Fruit fly (Drosophila melanogaster) whole organism, embryonic: Measurements from ENCODE around the gene CG1309.

Experiments
- Atf-2 ChIP-seq: fragments of 200-800 bp; sonication (Bioruptor generic); optimal IDR thresholded peaks from 2 replicates; lab custom pipeline; 2016; ENCODE audit warnings: missing biosample characterization, missing genetic modification characterization
- B-H2 ChIP-seq: fragments of 200-800 bp; sonication (Bioruptor generic); optimal IDR thresholded peaks from 2 replicates; lab custom pipeline; 2018; ENCODE audit warnings: missing biosample characterization, mild to moderate bottlenecking, missing genetic modification characterization
- Bgb ChIP-seq: fragments of 200-800 bp; sonication (Bioruptor generic); IDR thresholded peaks from 2 replicates; pipeline ENCODE4 v1.3.6; 2022; ENCODE audit warnings: missing biosample characterization, missing genetic modification characterization; ENCODE audit not compliant: partially characterized antibody
- CG10321 ChIP-seq: fragments of 200-800 bp; sonication (Bioruptor generic); IDR thresholded peaks from 2 replicates; pipeline ENCODE4 v1.3.6; 2022; ENCODE audit warnings: missing biosample characterization, missing genetic modification characterization
- CG10431 ChIP-seq: fragments of 200-800 bp; sonication (Bioruptor generic); optimal IDR thresholded peaks from 3 replicates; lab custom pipeline; 2018; ENCODE audit warnings: missing biosample characterization, mild to moderate bottlenecking, missing genetic modification characterization
- CG11093 ChIP-seq: fragments of 200-800 bp; sonication (Bioruptor generic); IDR thresholded peaks from 3 replicates; pipeline ENCODE4 v1.3.6; 2022; ENCODE audit warnings: missing biosample characterization, missing genetic modification characterization
- CG11456 ChIP-seq: fragments of 200-800 bp; sonication (Bioruptor generic); IDR thresholded peaks from 3 replicates; pipeline ENCODE4 v1.3.6; 2022; ENCODE audit warnings: missing biosample characterization, missing genetic modification characterization
- CG12104 ChIP-seq: fragments of 200-800 bp; sonication (Bioruptor generic); optimal IDR thresholded peaks from 3 replicates; lab custom pipeline; 2016; ENCODE audit warnings: missing biosample characterization, missing genetic modification characterization
- CG12219 ChIP-seq: fragments of 200-800 bp; sonication (Bioruptor generic); optimal IDR thresholded peaks from 3 replicates; lab custom pipeline; 2018; ENCODE audit warnings: missing biosample characterization, mild to moderate bottlenecking, missing genetic modification characterization
- CG12391 ChIP-seq: fragments of 200-800 bp; sonication (Bioruptor generic); optimal IDR thresholded peaks from 3 replicates; lab custom pipeline; 2018; ENCODE audit warnings: missing biosample characterization, mild to moderate bottlenecking, missing genetic modification characterization, moderate library complexity
- CG12659 ChIP-seq: fragments of 200-800 bp; sonication (Bioruptor generic); optimal IDR thresholded peaks from 3 replicates; lab custom pipeline; 2017; ENCODE audit warnings: mild to moderate bottlenecking, missing biosample characterization, missing genetic modification reagents, missing genetic modification characterization
- CG13287 ChIP-seq: fragments of 200-800 bp; sonication (Bioruptor generic); IDR thresholded peaks from 2 replicates; pipeline ENCODE4 v1.3.6; 2022; ENCODE audit warnings: missing biosample characterization, missing genetic modification characterization; ENCODE audit not compliant: partially characterized antibody
- CG13894 ChIP-seq: fragments of 200-800 bp; sonication (Bioruptor generic); optimal IDR thresholded peaks from 3 replicates; lab custom pipeline; 2018; ENCODE audit warnings: missing biosample characterization, mild to moderate bottlenecking, missing genetic modification characterization, moderate library complexity
- CG15011 ChIP-seq: fragments of 200-800 bp; sonication (Bioruptor generic); optimal IDR thresholded peaks from 3 replicates; lab custom pipeline; 2018; ENCODE audit warnings: missing biosample characterization, mild to moderate bottlenecking, missing genetic modification characterization
- CG2129 ChIP-seq: fragments of 200-800 bp; sonication (Bioruptor generic); IDR thresholded peaks from 2 replicates; pipeline ENCODE4 v1.3.6; 2022; ENCODE audit warnings: missing biosample characterization, missing genetic modification characterization; ENCODE audit not compliant: partially characterized antibody
- CG3281 ChIP-seq: fragments of 200-800 bp; sonication (Bioruptor generic); optimal IDR thresholded peaks from 3 replicates; lab custom pipeline; 2017; ENCODE audit warnings: missing biosample characterization, mild to moderate bottlenecking, missing genetic modification characterization
- CG34376 ChIP-seq: fragments of 200-800 bp; sonication (Bioruptor generic); optimal IDR thresholded peaks from 2 replicates; lab custom pipeline; 2018; ENCODE audit warnings: missing biosample characterization, mild to moderate bottlenecking, missing genetic modification characterization
- CG5245 ChIP-seq: fragments of 200-800 bp; sonication (Bioruptor generic); optimal IDR thresholded peaks from 3 replicates; lab custom pipeline; 2016; ENCODE audit warnings: missing biosample characterization, missing genetic modification characterization
- CG7786 ChIP-seq: fragments of 200-800 bp; sonication (Bioruptor generic); optimal IDR thresholded peaks from 2 replicates; lab custom pipeline; 2016; ENCODE audit warnings: missing biosample characterization, missing genetic modification characterization
- CG9437 ChIP-seq: fragments of 200-800 bp; sonication (Bioruptor generic); optimal IDR thresholded peaks from 2 replicates; lab custom pipeline; 2018; ENCODE audit warnings: missing biosample characterization, mild to moderate bottlenecking, missing genetic modification characterization
- D ChIP-seq, 2 experiments: fragments of 200-800 bp in 1 of 2; fragments of >200 bp in 1 of 2; sonication (Bioruptor generic) in 1 of 2; optimal IDR thresholded peaks; 2 replicates in 1 of 2; 3 replicates in 1 of 2; lab custom pipeline; 2017; ENCODE audit warnings: mild to moderate bottlenecking in 1 of 2, missing biosample characterization in 1 of 2, missing genetic modification characterization in 1 of 2, missing genetic modification reagents in 1 of 2
- Dip3 ChIP-seq: fragments of 200-800 bp; sonication (Bioruptor generic); optimal IDR thresholded peaks from 3 replicates; lab custom pipeline; 2016; ENCODE audit warnings: missing biosample characterization, missing genetic modification characterization
- Doc2 ChIP-seq: fragments of 200-800 bp; sonication (Bioruptor generic); IDR thresholded peaks from 2 replicates; pipeline ENCODE4 v1.3.6; 2022; ENCODE audit warnings: missing biosample characterization, missing genetic modification characterization
- Eip74EF ChIP-seq, 2 experiments: fragments of 200-800 bp in 1 of 2; fragments of >200 bp in 1 of 2; sonication (Bioruptor generic) in 1 of 2; optimal IDR thresholded peaks; 2 replicates each; lab custom pipeline; 2017 to 2019; ENCODE audit warnings: missing biosample characterization in 2 of 2, missing genetic modification characterization in 2 of 2, mild to moderate bottlenecking in 1 of 2, moderate library complexity in 1 of 2
- Hr78 ChIP-seq, 2 experiments: fragments of 200-800 bp in 1 of 2; fragments of >200 bp in 1 of 2; sonication (Bioruptor generic) in 1 of 2; optimal IDR thresholded peaks; 2 replicates each; lab custom pipeline; 2017 to 2019; ENCODE audit warnings: missing biosample characterization in 2 of 2, missing genetic modification characterization in 2 of 2, mild to moderate bottlenecking in 1 of 2, moderate library complexity in 1 of 2
- Med ChIP-seq: fragments of 200-800 bp; sonication (Bioruptor generic); peaks from one replicate; lab custom pipeline; 2016; ENCODE audit warnings: missing biosample characterization, missing genetic modification characterization, mild to moderate bottlenecking, inconsistent platforms, moderate library complexity
- Meics ChIP-seq: fragments of 200-800 bp; sonication (Bioruptor generic); optimal IDR thresholded peaks from 2 replicates; lab custom pipeline; 2017; ENCODE audit warnings: missing biosample characterization, mild to moderate bottlenecking, missing genetic modification characterization
- Sin3A ChIP-seq: fragments of >200 bp; optimal IDR thresholded peaks from 2 replicates; lab custom pipeline; 2018
- Sry-δ ChIP-seq: fragments of 200-800 bp; sonication (Bioruptor generic); optimal IDR thresholded peaks from 2 replicates; lab custom pipeline; 2016; ENCODE audit warnings: missing biosample characterization, missing genetic modification characterization
- ac ChIP-seq: fragments of 200-800 bp; sonication (Bioruptor generic); optimal IDR thresholded peaks from 3 replicates; lab custom pipeline; 2017; ENCODE audit warnings: missing biosample characterization, mild to moderate bottlenecking, missing genetic modification characterization
- bowl ChIP-seq: fragments of 200-800 bp; sonication (Bioruptor generic); IDR thresholded peaks from 2 replicates; pipeline ENCODE4 v1.3.6; 2022; ENCODE audit warnings: missing biosample characterization, missing genetic modification characterization
- chinmo ChIP-seq: fragments of 200-800 bp; sonication (Bioruptor generic); IDR thresholded peaks from 4 replicates; pipeline ENCODE4 v1.3.6; 2022; ENCODE audit warnings: missing biosample characterization, missing genetic modification characterization; ENCODE audit not compliant: partially characterized antibody
- crc ChIP-seq: fragments of 200-800 bp; sonication (Bioruptor generic); optimal IDR thresholded peaks from 2 replicates; lab custom pipeline; 2016; ENCODE audit warnings: missing biosample characterization, missing genetic modification characterization
- cwo ChIP-seq: fragments of 200-800 bp; sonication (Bioruptor generic); optimal IDR thresholded peaks from 3 replicates; lab custom pipeline; 2017; ENCODE audit warnings: missing biosample characterization, missing genetic modification characterization, mild to moderate bottlenecking, moderate library complexity, missing genetic modification reagents
- dan ChIP-seq: fragments of 200-800 bp; sonication (Bioruptor generic); IDR thresholded peaks from 2 replicates; pipeline ENCODE4 v1.3.6; 2022; ENCODE audit warnings: missing biosample characterization, missing genetic modification characterization
- eyg ChIP-seq: fragments of 200-800 bp; sonication (Bioruptor generic); optimal IDR thresholded peaks from 3 replicates; lab custom pipeline; 2016; ENCODE audit warnings: missing biosample characterization, missing genetic modification characterization
- fd64A ChIP-seq: fragments of 200-800 bp; sonication (Bioruptor generic); optimal IDR thresholded peaks from 3 replicates; lab custom pipeline; 2018; ENCODE audit warnings: missing biosample characterization, mild to moderate bottlenecking, missing genetic modification characterization
- gem ChIP-seq: fragments of 200-800 bp; sonication (Bioruptor generic); optimal IDR thresholded peaks from 2 replicates; lab custom pipeline; 2019; ENCODE audit warnings: missing biosample characterization, mild to moderate bottlenecking, missing genetic modification characterization, moderate library complexity
- grau ChIP-seq: fragments of 200-800 bp; optimal IDR thresholded peaks from 3 replicates; lab custom pipeline; 2019; ENCODE audit warnings: missing biosample characterization, mild to moderate bottlenecking, missing genetic modification characterization, moderate library complexity
- kay ChIP-seq: fragments of 200-800 bp; sonication (Bioruptor generic); optimal IDR thresholded peaks from 2 replicates; lab custom pipeline; 2016; ENCODE audit warnings: missing biosample characterization, missing genetic modification characterization
- lilli ChIP-seq: fragments of 200-800 bp; sonication (Bioruptor generic); optimal IDR thresholded peaks from 3 replicates; lab custom pipeline; 2016; ENCODE audit warnings: missing biosample characterization, missing genetic modification characterization
- otp ChIP-seq: fragments of 200-800 bp; sonication (Bioruptor generic); IDR thresholded peaks from 3 replicates; pipeline ENCODE4, ENCODE4 v1.3.6; 2022; ENCODE audit warnings: missing biosample characterization, missing genetic modification characterization
- ro ChIP-seq: fragments of 200-800 bp; sonication (Bioruptor generic); IDR thresholded peaks from 2 replicates; pipeline ENCODE4 v1.3.6; 2022; ENCODE audit warnings: missing biosample characterization, missing genetic modification characterization
- schlank ChIP-seq: fragments of 200-800 bp; sonication (Bioruptor generic); optimal IDR thresholded peaks from 2 replicates; lab custom pipeline; 2018; ENCODE audit warnings: missing biosample characterization, mild to moderate bottlenecking, missing genetic modification characterization
- seq ChIP-seq: fragments of 200-800 bp; sonication (Bioruptor generic); IDR thresholded peaks from 2 replicates; pipeline ENCODE4 v1.3.6; 2022; ENCODE audit warnings: missing biosample characterization, missing genetic modification characterization
- shn ChIP-seq: fragments of 200-800 bp; sonication (Bioruptor generic); optimal IDR thresholded peaks from 3 replicates; lab custom pipeline; 2016; ENCODE audit warnings: missing biosample characterization, missing genetic modification characterization
- sima ChIP-seq: fragments of 200-800 bp; sonication (Bioruptor generic); optimal IDR thresholded peaks from 2 replicates; lab custom pipeline; 2016; ENCODE audit warnings: missing biosample characterization, missing genetic modification characterization
- tin ChIP-seq: fragments of 200-800 bp; sonication (Bioruptor generic); optimal IDR thresholded peaks from 3 replicates; lab custom pipeline; 2016; ENCODE audit warnings: missing biosample characterization, missing genetic modification characterization
- tna ChIP-seq: fragments of 200-800 bp; sonication (Bioruptor generic); IDR thresholded peaks from 2 replicates; pipeline ENCODE4 v1.3.6; 2022; ENCODE audit warnings: missing biosample characterization, missing genetic modification characterization; ENCODE audit not compliant: partially characterized antibody
- ttk ChIP-seq: fragments of 200-800 bp; sonication (Bioruptor generic); IDR thresholded peaks from 2 replicates; pipeline ENCODE4 v2.1.2; 2022; ENCODE audit warnings: missing biosample characterization, missing genetic modification characterization

CG1309 gene

DNA sequence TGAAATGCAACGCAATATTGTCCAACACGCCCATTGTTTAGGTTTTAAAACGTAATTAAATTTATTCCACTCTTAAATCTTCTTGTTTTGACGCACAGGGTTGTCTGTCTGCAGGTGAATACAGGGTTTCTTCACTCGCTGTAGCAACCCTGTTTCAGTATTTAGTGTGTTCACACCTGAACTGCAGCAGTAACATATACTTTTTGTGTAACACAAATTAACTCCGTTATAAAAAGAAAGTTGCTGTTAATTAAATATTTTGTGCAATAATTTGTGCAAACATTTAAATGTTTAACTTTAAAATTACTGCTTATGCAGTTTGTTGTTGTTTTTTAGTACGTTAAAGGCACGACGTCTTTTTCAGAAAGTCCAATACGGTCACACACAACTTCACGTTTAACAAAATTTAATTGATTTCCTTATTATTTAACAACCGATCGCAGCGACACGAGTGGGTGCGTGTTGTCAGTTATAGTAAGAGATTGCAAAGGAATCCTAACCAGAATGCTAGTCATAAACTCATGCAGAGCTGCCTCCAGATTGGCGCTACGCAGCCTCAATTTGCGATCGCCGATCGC is 33.0 kb downstream of the CG1309 start, which contains the start of the genes CG15012 and Fdx2 (continued):
- TF ChIP-seq tin (GFP tag; lab: Kevin White, UChicago) = no peak
- no peak for TF ChIP-seq tna
- TF ChIP-seq CG10321 (GFP tag; lab: Robert Waterston, UW) = no peak
- peak; percentile 28 for TF ChIP-seq kay (GFP tag; lab: Kevin White, UChicago)
- peak; percentile 50 for TF ChIP-seq Sry-δ
- no peak for TF ChIP-seq shn (GFP tag; lab: Kevin White, UChicago)
- TF ChIP-seq CG5245 (GFP tag; lab: Kevin White, UChicago) = no peak
- TF ChIP-seq ro (GFP tag; lab: Robert Waterston, UW) = no peak
- TF ChIP-seq otp (GFP tag; lab: Robert Waterston, UW) = no peak
- no peak for TF ChIP-seq Bgb (GFP tag; lab: Robert Waterston, UW)
- peak; percentile 41 for TF ChIP-seq CG34376 (GFP tag; lab: Kevin White, UChicago)
- TF ChIP-seq CG12659 (GFP tag; lab: Kevin White, UChicago) = peak; percentile 69
- no peak for TF ChIP-seq Hr78 (GFP tag; optimal IDR thresholded peaks at IDR 0.05; lab: Kevin White, UChicago)
- no peak for TF ChIP-seq schlank (tag; lab: Kevin White, UChicago)
- no peak for TF ChIP-seq gem (tag; lab: Kevin White, UChicago)
- no peak for TF ChIP-seq CG10431 (GFP tag; lab: Kevin White, UChicago)
- TF ChIP-seq CG12391 = peak; percentile 57
- TF ChIP-seq D (optimal IDR thresholded peaks at IDR 0.05; lab: Kevin White, UChicago) = no peak
- no peak for TF ChIP-seq D (GFP tag; optimal IDR thresholded peaks at IDR 0.05; lab: Kevin White, UChicago)
- peak; percentile 7 for TF ChIP-seq CG13894 (tag; lab: Kevin White, UChicago)
- peak; percentile 41 for TF ChIP-seq grau
- TF ChIP-seq fd64A (GFP tag; lab: Kevin White, UChicago) = no peak
- TF ChIP-seq Doc2 (GFP tag; lab: Robert Waterston, UW) = no peak
- no peak for TF ChIP-seq dan (GFP tag; lab: Robert Waterston, UW)
- TF ChIP-seq CG7786 = no peak
- peak; percentile 23 for TF ChIP-seq Dip3
- TF ChIP-seq chinmo (GFP tag; lab: Robert Waterston, UW) = 0 out of 4 replicates have a peak, but pooled peaks have one; percentile 36
- no peak for TF ChIP-seq bowl (GFP tag; lab: Robert Waterston, UW)
- no peak for TF ChIP-seq CG15011 (GFP tag; lab: Kevin White, UChicago)
- no peak for TF ChIP-seq cwo (GFP tag; lab: Kevin White, UChicago)
- TF ChIP-seq CG11456 (GFP tag; lab: Robert Waterston, UW) = no peak
- TF ChIP-seq CG12219 (GFP tag; lab: Kevin White, UChicago) = no peak
- TF ChIP-seq CG11093 (GFP tag; lab: Robert Waterston, UW) = no peak
- TF ChIP-seq Med (GFP tag; lab: Kevin White, UChicago) = peak; percentile 88
- peak; percentile 9 for TF ChIP-seq eyg
- TF ChIP-seq Meics = no peak
- TF ChIP-seq ttk (GFP tag; lab: Robert Waterston, UW) = no peak
- peak; percentile 31 for TF ChIP-seq lilli (GFP tag; lab: Kevin White, UChicago)
- TF ChIP-seq CG9437 = peak; percentile 28
- no peak for TF ChIP-seq crc (GFP tag; lab: Kevin White, UChicago)
- no peak for TF ChIP-seq Atf-2
- no peak for TF ChIP-seq B-H2
- TF ChIP-seq Eip74EF (GFP tag; optimal IDR thresholded peaks at IDR 0.05; lab: Kevin White, UChicago) = peak in 1 of 2 experiments; percentile 3
- TF ChIP-seq CG2129 = no peak
- peak; percentile 82 for TF ChIP-seq Sin3A (lab: Kevin White, UChicago)
- TF ChIP-seq sima (GFP tag; lab: Kevin White, UChicago) = no peak
- peak; percentile 56; the same call in 1 of the 2 replicates for TF ChIP-seq CG13287 (GFP tag; lab: Robert Waterston, UW)
- peak; percentile 71 for TF ChIP-seq CG3281 (GFP tag; lab: Kevin White, UChicago)
- TF ChIP-seq seq (GFP tag; lab: Robert Waterston, UW) = no peak
- no peak for TF ChIP-seq ac (GFP tag; lab: Kevin White, UChicago)
- peak; percentile 10 for TF ChIP-seq CG12104 (GFP tag; lab: Kevin White, UChicago)
